Worm (Caenorhabditis elegans) whole organism, early embryonic: Measurements from ENCODE around the gene srsx-9.

ENCODE experiments used
- B0310.2 ChIP-seq: sonication (generic microtip); optimal IDR thresholded peaks from 2 replicates; lab custom pipeline; 2016; ENCODE audit warnings: mild to moderate bottlenecking, missing genetic modification characterization, missing compliant biosample characterization
- F13C5.2 ChIP-seq: sonication (generic microtip); optimal IDR thresholded peaks from 2 replicates; lab custom pipeline; 2017; ENCODE audit warnings: mild to moderate bottlenecking, missing genetic modification characterization, inconsistent platforms, missing compliant biosample characterization
- aly-1 ChIP-seq: sonication (generic microtip); optimal IDR thresholded peaks from 2 replicates; lab custom pipeline; 2016; ENCODE audit warnings: missing genetic modification characterization, missing compliant biosample characterization
- ama-1 ChIP-seq: fragments of 150-350 bp; optimal IDR thresholded peaks from 2 replicates; lab custom pipeline; 2014
- ceh-13 ChIP-seq: fragments of 200-800 bp; sonication (Bioruptor generic); optimal IDR thresholded peaks from 2 replicates; lab custom pipeline; 2018; ENCODE audit warnings: mild to moderate bottlenecking, missing genetic modification characterization, missing compliant biosample characterization
- ceh-36 ChIP-seq: sonication (generic microtip); optimal IDR thresholded peaks from 2 replicates; lab custom pipeline; 2016; ENCODE audit warnings: missing genetic modification characterization, inconsistent platforms, missing compliant biosample characterization
- ets-7 ChIP-seq: sonication (generic microtip); optimal IDR thresholded peaks from 2 replicates; lab custom pipeline; 2016; ENCODE audit warnings: missing genotype, missing genetic modification characterization, missing compliant biosample characterization
- flt-1 ChIP-seq: fragments of 200-800 bp; sonication (Bioruptor generic); IDR thresholded peaks from 2 replicates; pipeline ENCODE4 v1.3.6; 2022; ENCODE audit warnings: missing genetic modification characterization, missing compliant biosample characterization
- hmbx-1 ChIP-seq: sonication (generic microtip); optimal IDR thresholded peaks from 2 replicates; lab custom pipeline; 2016; ENCODE audit warnings: mild to moderate bottlenecking, missing genetic modification characterization, missing compliant biosample characterization
- hmg-4 ChIP-seq: fragments of 200-800 bp; sonication (Bioruptor generic); optimal IDR thresholded peaks from 2 replicates; lab custom pipeline; 2018; ENCODE audit warnings: mild to moderate bottlenecking, missing genetic modification characterization, missing compliant biosample characterization
- hnd-1 ChIP-seq: sonication (generic microtip); optimal IDR thresholded peaks from 2 replicates; lab custom pipeline; 2016; ENCODE audit warnings: missing genetic modification characterization, missing compliant biosample characterization
- pes-1 ChIP-seq: fragments of 200-800 bp; sonication (Bioruptor generic); IDR thresholded peaks from 2 replicates; pipeline ENCODE4 v1.3.6; 2022; ENCODE audit warnings: missing genetic modification reagents, missing genetic modification characterization, missing compliant biosample characterization
- scrt-1 ChIP-seq: fragments of 200-800 bp; sonication (Bioruptor generic); IDR thresholded peaks from 2 replicates; pipeline ENCODE4 v1.3.6; 2022; ENCODE audit warnings: missing genetic modification characterization, missing compliant biosample characterization
- sea-1 ChIP-seq: fragments of 200-800 bp; sonication (Bioruptor generic); conservative IDR thresholded peaks from 2 replicates; pipeline ENCODE4 v1.3.6; 2022; ENCODE audit warnings: missing genetic modification characterization, missing compliant biosample characterization
- tbx-11 ChIP-seq: fragments of 200-800 bp; sonication (Bioruptor generic); IDR thresholded peaks from 2 replicates; pipeline ENCODE4 v1.3.6; 2022; ENCODE audit warnings: missing genetic modification characterization, missing compliant biosample characterization
- tbx-37 ChIP-seq: fragments of 200-800 bp; sonication (Bioruptor generic); conservative IDR thresholded peaks from 2 replicates; pipeline ENCODE4 v1.3.6; 2022; ENCODE audit warnings: missing genetic modification reagents, missing genetic modification characterization, missing compliant biosample characterization
- tra-4 ChIP-seq: sonication (generic microtip); optimal IDR thresholded peaks from 2 replicates; lab custom pipeline; 2017; ENCODE audit warnings: missing genetic modification characterization, missing compliant biosample characterization

The srsx-9 gene

DNA sequence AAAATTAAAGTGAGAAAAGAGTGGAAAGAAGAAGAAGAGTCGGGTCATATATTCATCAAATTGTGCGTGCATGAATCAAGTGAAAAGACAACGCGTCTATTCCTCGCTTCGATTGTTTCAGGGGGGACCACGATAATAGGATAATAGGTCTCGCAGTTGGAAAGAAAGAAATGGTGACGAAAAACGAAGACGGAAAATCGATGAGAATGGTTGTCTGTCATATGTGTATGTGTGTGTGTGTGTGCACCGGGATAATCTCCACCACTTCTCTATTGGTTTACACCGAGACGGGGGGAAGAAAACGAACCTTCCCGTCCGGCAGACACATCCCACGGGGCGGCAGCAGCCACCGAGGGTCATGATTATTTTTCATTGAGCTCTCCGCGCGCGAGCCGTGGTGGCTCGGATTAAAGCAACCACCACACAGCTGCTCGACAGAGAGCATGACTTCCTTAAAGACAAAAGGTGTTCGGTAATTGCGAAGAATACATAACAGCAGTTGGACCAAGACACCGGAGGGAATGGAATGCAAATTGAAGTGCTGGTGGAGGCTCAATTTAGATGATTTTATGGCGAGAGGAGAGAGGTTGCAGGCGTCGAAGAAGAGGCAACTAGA, 8.7 kb downstream of the srsx-9 start:
- peak; percentile 52 for TF ChIP-seq hmg-4 (GFP tag; lab: Kevin White, UChicago)
- TF ChIP-seq ceh-36 (tag; lab: Kevin White, UChicago), result peak; percentile 45
- no peak for TF ChIP-seq tbx-37 (GFP tag; lab: Robert Waterston, UW)
- TF ChIP-seq scrt-1 (GFP tag; lab: Robert Waterston, UW), result peak; percentile 78

DNA sequence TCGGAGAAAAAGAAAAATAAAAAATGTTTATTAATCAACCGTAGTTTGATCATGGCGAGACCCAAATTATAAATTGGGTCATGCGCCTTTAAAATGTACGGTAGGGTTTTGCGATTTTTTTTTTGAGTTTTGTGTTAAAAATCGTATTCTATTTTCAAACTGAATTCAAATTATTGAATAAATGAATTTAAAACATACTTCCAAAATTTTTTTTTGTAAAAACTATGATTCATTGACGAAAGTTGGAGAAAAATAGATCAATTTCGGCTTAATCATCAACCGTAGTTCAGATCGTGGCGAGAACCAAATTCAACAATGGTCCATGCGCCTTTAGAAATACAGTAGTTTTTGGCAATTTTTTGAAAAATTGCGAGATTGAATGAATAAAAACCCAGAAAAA, 9.2 kb downstream of the srsx-9 start:
- TF ChIP-seq tra-4 (tag; lab: Kevin White, UChicago), result no peak

ce11 chrV:4962968-4963367, 9.9 kb downstream of the srsx-9 start, which contains the start of gene tam-1:
TSS of gene tam-1 (minus strand) at chrV:4963102.
- TF ChIP-seq flt-1 (GFP tag; lab: Robert Waterston, UW) (no peak), ama-1 (no peak), hmg-4 (GFP tag; lab: Kevin White, UChicago) (peak; percentile 30), pes-1 (GFP tag; lab: Robert Waterston, UW) (no peak), F13C5.2 (peak; percentile 39), aly-1 (tag; lab: Kevin White, UChicago) (no peak)

- TF ChIP-seq ama-1 (no peak), hmbx-1 (tag; lab: Kevin White, UChicago) (no peak), scrt-1 (GFP tag; lab: Robert Waterston, UW) (0 out of 2 replicates have a peak, but pooled peaks have one; percentile 30), ets-7 (tag; lab: Kevin White, UChicago) (no peak), B0310.2 (tag; lab: Kevin White, UChicago) (no peak), hnd-1 (no peak)
These were observed 12.2 kb downstream of the srsx-9 start for ce11 chrV:4960686-4961085.

- TF ChIP-seq ceh-36 (tag; lab: Kevin White, UChicago), result peak; percentile 48
- TF ChIP-seq F13C5.2, result no peak
These were observed 15.2 kb downstream of the srsx-9 start for ce11 chrV:4957619-4958018.

ce11 chrV:4956529-4956928, 16.3 kb downstream of the srsx-9 start, which contains the start of gene str-208:
TSS of gene str-208 (plus strand) at chrV:4956829.
- TF ChIP-seq F13C5.2 (no peak), tra-4 (tag; lab: Kevin White, UChicago) (no peak), flt-1 (GFP tag; lab: Robert Waterston, UW) (no peak), hmg-4 (GFP tag; lab: Kevin White, UChicago) (no peak), ceh-13 (GFP tag; lab: Kevin White, UChicago) (no peak), aly-1 (tag; lab: Kevin White, UChicago) (no peak), hmbx-1 (tag; lab: Kevin White, UChicago) (no peak), pes-1 (GFP tag; lab: Robert Waterston, UW) (no peak), tbx-11 (GFP tag; lab: Robert Waterston, UW) (no peak), ceh-36 (tag; lab: Kevin White, UChicago) (no peak), hnd-1 (no peak), sea-1 (GFP tag; lab: Robert Waterston, UW) (no peak), ets-7 (tag; lab: Kevin White, UChicago) (no peak), scrt-1 (GFP tag; lab: Robert Waterston, UW) (no peak), tbx-37 (GFP tag; lab: Robert Waterston, UW) (no peak), B0310.2 (tag; lab: Kevin White, UChicago) (no peak), ama-1 (no peak)

DNA sequence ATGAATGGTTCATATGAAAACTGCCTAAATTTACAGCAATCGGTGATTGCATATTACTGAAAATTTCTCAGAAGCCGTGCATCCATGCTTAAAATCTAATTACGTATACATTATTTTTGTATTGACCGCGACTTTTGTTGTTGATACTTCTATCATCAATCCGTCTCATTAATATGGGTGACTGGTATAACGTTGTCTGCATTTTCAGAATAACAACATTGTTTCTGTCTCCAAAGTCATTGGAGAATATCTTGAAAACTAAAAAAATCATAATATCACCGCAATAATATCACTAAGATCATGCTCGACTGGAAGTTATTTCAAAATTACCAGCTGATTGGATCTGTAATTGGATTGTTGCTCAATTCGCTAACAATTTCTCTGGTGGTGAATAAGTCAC, 21.4 kb downstream of the srsx-9 start, which contains the start of gene str-207:
Gene str-207 (plus strand): TSS at position 301 of the 400 bp plus-strand sequence.
- TF ChIP-seq pes-1 (GFP tag; lab: Robert Waterston, UW) (no peak), hnd-1 (no peak), ama-1 (no peak), sea-1 (GFP tag; lab: Robert Waterston, UW) (no peak), hmbx-1 (tag; lab: Kevin White, UChicago) (no peak), flt-1 (GFP tag; lab: Robert Waterston, UW) (no peak), B0310.2 (tag; lab: Kevin White, UChicago) (no peak), tbx-11 (GFP tag; lab: Robert Waterston, UW) (no peak)

ce11 chrV:4948635-4949034, 24.2 kb downstream of the srsx-9 start, which contains the start of gene str-209:
TSS of gene str-209 (plus strand) at chrV:4948935.
- no peak for TF ChIP-seq ceh-13 (GFP tag; lab: Kevin White, UChicago)

ce11 chrV:4944219-4944618, 28.6 kb downstream of the srsx-9 start, which contains the start of gene str-211:
TSS of gene str-211 (minus strand) at chrV:4944319.
- TF ChIP-seq hmg-4 (GFP tag; lab: Kevin White, UChicago), result no peak
- no peak for TF ChIP-seq hnd-1
- TF ChIP-seq tbx-37 (GFP tag; lab: Robert Waterston, UW), result no peak
- TF ChIP-seq tbx-11 (GFP tag; lab: Robert Waterston, UW), result no peak
- no peak for TF ChIP-seq B0310.2 (tag; lab: Kevin White, UChicago)
- no peak for TF ChIP-seq sea-1 (GFP tag; lab: Robert Waterston, UW)
- no peak for TF ChIP-seq hmbx-1 (tag; lab: Kevin White, UChicago)
- TF ChIP-seq pes-1 (GFP tag; lab: Robert Waterston, UW), result no peak
- TF ChIP-seq F13C5.2, result no peak
- no peak for TF ChIP-seq ama-1
- no peak for TF ChIP-seq flt-1 (GFP tag; lab: Robert Waterston, UW)
- TF ChIP-seq tra-4 (tag; lab: Kevin White, UChicago), result no peak
- TF ChIP-seq ceh-36 (tag; lab: Kevin White, UChicago), result no peak
- no peak for TF ChIP-seq aly-1 (tag; lab: Kevin White, UChicago)
- TF ChIP-seq ceh-13 (GFP tag; lab: Kevin White, UChicago), result no peak
- TF ChIP-seq scrt-1 (GFP tag; lab: Robert Waterston, UW), result no peak
- TF ChIP-seq ets-7 (tag; lab: Kevin White, UChicago), result no peak
